Worm (Caenorhabditis elegans) whole organism, L4 larva: ENCODE results near the gene chil-12.

Experiments
- aly-2 ChIP-seq: sonication (generic microtip); optimal IDR thresholded peaks from 2 replicates; lab custom pipeline; 2018; ENCODE audit warnings: missing biosample characterization, missing genetic modification characterization
- ztf-11 ChIP-seq: fragments of 150-350 bp; optimal IDR thresholded peaks from 2 replicates; lab custom pipeline; 2014; ENCODE audit warnings: missing biosample characterization, missing genetic modification characterization

- TF ChIP-seq aly-2 (no peak), ztf-11 (tag; lab: Kevin White, UChicago) (no peak)
Observed at ce11 chrV:15199768-15200167, 41.6 kb upstream of the chil-12 start, which contains the start of gene Y75B12B.10.
